Fruit fly (Drosophila melanogaster) whole organism, embryonic: ENCODE data around the gene CheA75a.
A peak's percentile ranks its signal among the peaks of the same experiment; 100 is the strongest.

Source experiments
- Asciz ChIP-seq: fragments of 200-800 bp; sonication (Bioruptor generic); optimal IDR thresholded peaks from 2 replicates; lab custom pipeline; 2017; ENCODE audit warnings: missing biosample characterization, mild to moderate bottlenecking, missing genetic modification characterization, missing genetic modification reagents
- Bteb2 ChIP-seq: fragments of 200-800 bp; sonication (Bioruptor generic); optimal IDR thresholded peaks from 2 replicates; lab custom pipeline; 2016; ENCODE audit warnings: missing biosample characterization, missing genetic modification characterization
- CG10431 ChIP-seq: fragments of 200-800 bp; sonication (Bioruptor generic); optimal IDR thresholded peaks from 3 replicates; lab custom pipeline; 2018; ENCODE audit warnings: missing biosample characterization, mild to moderate bottlenecking, missing genetic modification characterization
- CG12391 ChIP-seq: fragments of 200-800 bp; sonication (Bioruptor generic); optimal IDR thresholded peaks from 3 replicates; lab custom pipeline; 2018; ENCODE audit warnings: missing biosample characterization, mild to moderate bottlenecking, missing genetic modification characterization, moderate library complexity
- CG12659 ChIP-seq: fragments of 200-800 bp; sonication (Bioruptor generic); optimal IDR thresholded peaks from 3 replicates; lab custom pipeline; 2017; ENCODE audit warnings: mild to moderate bottlenecking, missing biosample characterization, missing genetic modification reagents, missing genetic modification characterization
- CG12744 ChIP-seq: fragments of 200-800 bp; sonication (Bioruptor generic); optimal IDR thresholded peaks from 2 replicates; lab custom pipeline; 2016; ENCODE audit warnings: missing biosample characterization, missing genetic modification characterization
- CG15269 ChIP-seq: fragments of 200-800 bp; sonication (Bioruptor generic); optimal IDR thresholded peaks from 2 replicates; lab custom pipeline; 2018; ENCODE audit warnings: missing biosample characterization, mild to moderate bottlenecking, missing genetic modification characterization, moderate library complexity
- CG18262 ChIP-seq: fragments of 200-800 bp; optimal IDR thresholded peaks from 3 replicates; lab custom pipeline; 2019; ENCODE audit warnings: missing biosample characterization, mild to moderate bottlenecking, missing genetic modification characterization, moderate library complexity
- CG18599 ChIP-seq: fragments of 200-800 bp; sonication (Bioruptor generic); optimal IDR thresholded peaks from 3 replicates; lab custom pipeline; 2017; ENCODE audit warnings: missing biosample characterization, missing genetic modification characterization, mild to moderate bottlenecking, moderate library complexity, missing genetic modification reagents
- CG31365 ChIP-seq: fragments of 200-800 bp; sonication (Bioruptor generic); optimal IDR thresholded peaks from 2 replicates; lab custom pipeline; 2018; ENCODE audit warnings: missing biosample characterization, mild to moderate bottlenecking, missing genetic modification characterization
- CG31441 ChIP-seq: fragments of 200-800 bp; sonication (Bioruptor generic); IDR thresholded peaks from 2 replicates; pipeline ENCODE4 v1.3.6; 2022; ENCODE audit warnings: missing biosample characterization, missing genetic modification characterization
- CG4617 ChIP-seq: fragments of 200-800 bp; sonication (Bioruptor generic); optimal IDR thresholded peaks from 3 replicates; lab custom pipeline; 2016; ENCODE audit warnings: missing biosample characterization, missing genetic modification characterization, borderline replicate concordance
- CG5245 ChIP-seq: fragments of 200-800 bp; sonication (Bioruptor generic); optimal IDR thresholded peaks from 3 replicates; lab custom pipeline; 2016; ENCODE audit warnings: missing biosample characterization, missing genetic modification characterization
- CG5953 ChIP-seq: fragments of 200-800 bp; sonication (Bioruptor generic); IDR thresholded peaks from 2 replicates; pipeline ENCODE4 v1.3.6; 2022; ENCODE audit warnings: missing biosample characterization, missing genetic modification characterization
- CG6175 ChIP-seq: fragments of 200-800 bp; sonication (Bioruptor generic); IDR thresholded peaks from 3 replicates; pipeline ENCODE4 v1.3.6; 2022; ENCODE audit warnings: missing biosample characterization, missing genetic modification characterization
- CG6254 ChIP-seq: fragments of 200-800 bp; sonication (Bioruptor generic); optimal IDR thresholded peaks from 3 replicates; lab custom pipeline; 2017; ENCODE audit warnings: mild to moderate bottlenecking, missing biosample characterization, missing genetic modification reagents, missing genetic modification characterization
- CG7372 ChIP-seq: fragments of 200-800 bp; sonication (Bioruptor generic); IDR thresholded peaks from 2 replicates; pipeline ENCODE4 v1.3.6; 2022; ENCODE audit warnings: missing biosample characterization, missing genetic modification characterization
- CG8924 ChIP-seq: fragments of 200-800 bp; optimal IDR thresholded peaks from 3 replicates; lab custom pipeline; 2019; ENCODE audit warnings: missing biosample characterization, mild to moderate bottlenecking, missing genetic modification characterization, moderate library complexity
- D ChIP-seq, 2 experiments: fragments of 200-800 bp in 1 of 2; fragments of >200 bp in 1 of 2; sonication (Bioruptor generic) in 1 of 2; optimal IDR thresholded peaks; 2 replicates in 1 of 2; 3 replicates in 1 of 2; lab custom pipeline; 2017; ENCODE audit warnings: mild to moderate bottlenecking in 1 of 2, missing biosample characterization in 1 of 2, missing genetic modification characterization in 1 of 2, missing genetic modification reagents in 1 of 2
- D19A ChIP-seq: fragments of 200-800 bp; optimal IDR thresholded peaks from 3 replicates; lab custom pipeline; 2019; ENCODE audit warnings: missing biosample characterization, mild to moderate bottlenecking, missing genetic modification characterization, moderate library complexity
- Dad ChIP-seq: fragments of 200-800 bp; sonication (Bioruptor generic); optimal IDR thresholded peaks from 3 replicates; lab custom pipeline; 2016; ENCODE audit warnings: missing biosample characterization, missing genetic modification characterization
- Dek ChIP-seq: fragments of 200-800 bp; sonication (Bioruptor generic); optimal IDR thresholded peaks from 3 replicates; lab custom pipeline; 2019; ENCODE audit warnings: missing biosample characterization, mild to moderate bottlenecking, missing genetic modification characterization, moderate library complexity
- HLH3B ChIP-seq: fragments of 200-800 bp; sonication (Bioruptor generic); IDR thresholded peaks from 2 replicates; pipeline ENCODE4 v1.3.6; 2022; ENCODE audit warnings: missing biosample characterization, missing genetic modification characterization
- Max ChIP-seq: fragments of 200-800 bp; sonication (Bioruptor generic); optimal IDR thresholded peaks from 2 replicates; lab custom pipeline; 2016; ENCODE audit warnings: missing biosample characterization, mild to moderate bottlenecking, missing genetic modification characterization
- Pdp1 ChIP-seq, 2 experiments: fragments of 200-800 bp; sonication (Bioruptor generic); optimal IDR thresholded peaks; 3 replicates each; lab custom pipeline; 2016; ENCODE audit warnings: missing biosample characterization in 2 of 2, missing genetic modification characterization in 2 of 2, mild to moderate bottlenecking in 1 of 2, moderate library complexity in 1 of 2
- Ravus ChIP-seq: fragments of 200-800 bp; sonication (Bioruptor generic); IDR thresholded peaks from 2 replicates; pipeline ENCODE4 v1.3.6; 2022; ENCODE audit warnings: missing biosample characterization, missing genetic modification characterization
- Rfx ChIP-seq: fragments of 200-800 bp; sonication (Bioruptor generic); IDR thresholded peaks from 2 replicates; pipeline ENCODE4 v1.3.6; 2022; ENCODE audit warnings: missing biosample characterization, missing genetic modification characterization
- Side ChIP-seq: fragments of 200-800 bp; sonication (Bioruptor generic); optimal IDR thresholded peaks from 2 replicates; lab custom pipeline; 2016; ENCODE audit warnings: missing biosample characterization, missing genetic modification characterization
- Sox100B ChIP-seq: fragments of 200-800 bp; sonication (Bioruptor generic); optimal IDR thresholded peaks from 3 replicates; lab custom pipeline; 2018; ENCODE audit warnings: missing biosample characterization, mild to moderate bottlenecking, missing genetic modification characterization
- Sox102F ChIP-seq: fragments of 200-800 bp; sonication (Bioruptor generic); optimal IDR thresholded peaks from 2 replicates; lab custom pipeline; 2018; ENCODE audit warnings: missing biosample characterization, mild to moderate bottlenecking, missing genetic modification characterization, moderate library complexity
- Ssrp ChIP-seq: fragments of 200-800 bp; sonication (Bioruptor generic); optimal IDR thresholded peaks from 2 replicates; lab custom pipeline; 2018; ENCODE audit warnings: missing biosample characterization, mild to moderate bottlenecking, missing genetic modification characterization, moderate library complexity
- Stat92E ChIP-seq, 3 experiments: fragments of >200 bp in 2 of 3; fragments of 200-800 bp in 1 of 3; sonication (Bioruptor generic) in 1 of 3; optimal IDR thresholded peaks; 2 replicates each; lab custom pipeline; 2017 to 2019; ENCODE audit warnings: missing biosample characterization in 3 of 3, missing genetic modification characterization in 3 of 3, mild to moderate bottlenecking in 1 of 3, moderate library complexity in 1 of 3
- chm ChIP-seq: fragments of 200-800 bp; sonication (Bioruptor generic); IDR thresholded peaks from 2 replicates; pipeline ENCODE4 v1.3.6; 2022; ENCODE audit warnings: missing biosample characterization, missing genetic modification characterization
- ci ChIP-seq: fragments of 200-800 bp; sonication (Bioruptor generic); IDR thresholded peaks from 3 replicates; pipeline ENCODE4 v1.3.6; 2022; ENCODE audit warnings: missing biosample characterization, missing genetic modification characterization
- crp ChIP-seq, 2 experiments: fragments of 200-800 bp; sonication (Bioruptor generic); optimal IDR thresholded peaks; 2 replicates in 1 of 2; 3 replicates in 1 of 2; lab custom pipeline; 2017; ENCODE audit warnings: missing biosample characterization in 2 of 2, missing genetic modification characterization in 2 of 2, mild to moderate bottlenecking in 1 of 2, moderate library complexity in 1 of 2
- dm ChIP-seq: fragments of 200-800 bp; sonication (Bioruptor generic); optimal IDR thresholded peaks from 3 replicates; lab custom pipeline; 2016; ENCODE audit warnings: missing biosample characterization, missing genetic modification characterization
- eve ChIP-seq, 2 experiments: fragments of >200 bp; optimal IDR thresholded peaks; 2 replicates each; lab custom pipeline; 2017; ENCODE audit warnings: missing biosample characterization in 2 of 2, missing genetic modification characterization in 2 of 2
- fd96Cb ChIP-seq: fragments of 200-800 bp; sonication (Bioruptor generic); optimal IDR thresholded peaks from 2 replicates; lab custom pipeline; 2018; ENCODE audit warnings: missing biosample characterization, mild to moderate bottlenecking, missing genetic modification characterization, moderate library complexity
- gem ChIP-seq: fragments of 200-800 bp; sonication (Bioruptor generic); optimal IDR thresholded peaks from 2 replicates; lab custom pipeline; 2019; ENCODE audit warnings: missing biosample characterization, mild to moderate bottlenecking, missing genetic modification characterization, moderate library complexity
- gsb-n ChIP-seq: fragments of 200-800 bp; sonication (Bioruptor generic); optimal IDR thresholded peaks from 3 replicates; lab custom pipeline; 2018; ENCODE audit warnings: missing biosample characterization, mild to moderate bottlenecking, missing genetic modification characterization
- ham ChIP-seq: fragments of 200-800 bp; sonication (Bioruptor generic); IDR thresholded peaks from 2 replicates; pipeline ENCODE4 v1.3.6; 2022; ENCODE audit warnings: missing biosample characterization, missing genetic modification characterization
- luna ChIP-seq: fragments of 200-800 bp; sonication (Bioruptor generic); optimal IDR thresholded peaks from 2 replicates; lab custom pipeline; 2016; ENCODE audit warnings: missing biosample characterization, missing genetic modification characterization
- nerfin-1 ChIP-seq: fragments of 200-800 bp; sonication (Bioruptor generic); optimal IDR thresholded peaks from 3 replicates; lab custom pipeline; 2019; ENCODE audit warnings: missing biosample characterization, mild to moderate bottlenecking, missing genetic modification characterization, moderate library complexity
- pnt ChIP-seq: fragments of 200-800 bp; sonication (Bioruptor generic); optimal IDR thresholded peaks from 3 replicates; lab custom pipeline; 2016; ENCODE audit warnings: missing biosample characterization, missing genetic modification characterization
- pum ChIP-seq: fragments of 200-800 bp; sonication (Bioruptor generic); optimal IDR thresholded peaks from 2 replicates; lab custom pipeline; 2016; ENCODE audit warnings: missing biosample characterization, missing genetic modification characterization
- ranshi ChIP-seq: fragments of 200-800 bp; sonication (Bioruptor generic); IDR thresholded peaks from 2 replicates; pipeline ENCODE4 v1.3.6; 2022; ENCODE audit warnings: missing biosample characterization, missing genetic modification characterization
- scrt ChIP-seq: fragments of 200-800 bp; sonication (Bioruptor generic); optimal IDR thresholded peaks from 2 replicates; lab custom pipeline; 2018; ENCODE audit warnings: missing biosample characterization, mild to moderate bottlenecking, missing genetic modification characterization, moderate library complexity
- slou ChIP-seq: fragments of 200-800 bp; sonication (Bioruptor generic); optimal IDR thresholded peaks from 3 replicates; lab custom pipeline; 2016; ENCODE audit warnings: missing biosample characterization, missing genetic modification characterization
- trh ChIP-seq: fragments of 200-800 bp; sonication (Bioruptor generic); optimal IDR thresholded peaks from 2 replicates; lab custom pipeline; 2016; ENCODE audit warnings: missing biosample characterization, missing genetic modification characterization

CheA75a gene

dm6 chr3L:18226682-18227410, 25.0 kb upstream of the CheA75a start (continued):
- TF ChIP-seq Sox102F (GFP tag; lab: Kevin White, UChicago) = peak; percentile 25
- TF ChIP-seq CG18262 = peak; percentile 15
- peak; percentile 28 for TF ChIP-seq Ssrp
- TF ChIP-seq ci = 0 out of 3 replicates have a peak, but pooled peaks have one; percentile 16
- no peak for TF ChIP-seq Max (GFP tag; lab: Kevin White, UChicago)
- peak; percentile 42; the same call in 1 of the 2 replicates for TF ChIP-seq chm (GFP tag; lab: Robert Waterston, UW)
- no peak for TF ChIP-seq pum (GFP tag; lab: Kevin White, UChicago)
- no peak for TF ChIP-seq CG4617 (GFP tag; lab: Kevin White, UChicago)
- TF ChIP-seq CG31441 (GFP tag; lab: Robert Waterston, UW) = no peak
- TF ChIP-seq eve (GFP tag; optimal IDR thresholded peaks at IDR 0.05; lab: Kevin White, UChicago) = no peak
- peak; percentile 91 for TF ChIP-seq D19A (tag; lab: Kevin White, UChicago)
- no peak for TF ChIP-seq Stat92E (GFP tag; optimal IDR thresholded peaks at IDR 0.05; lab: Kevin White, UChicago)
- TF ChIP-seq Asciz = no peak
- no peak for TF ChIP-seq Ravus (GFP tag; lab: Robert Waterston, UW)
- peak in 1 of 2 experiments; percentile 95 for TF ChIP-seq Pdp1 (GFP tag; optimal IDR thresholded peaks at IDR 0.05; lab: Kevin White, UChicago)

DNA sequence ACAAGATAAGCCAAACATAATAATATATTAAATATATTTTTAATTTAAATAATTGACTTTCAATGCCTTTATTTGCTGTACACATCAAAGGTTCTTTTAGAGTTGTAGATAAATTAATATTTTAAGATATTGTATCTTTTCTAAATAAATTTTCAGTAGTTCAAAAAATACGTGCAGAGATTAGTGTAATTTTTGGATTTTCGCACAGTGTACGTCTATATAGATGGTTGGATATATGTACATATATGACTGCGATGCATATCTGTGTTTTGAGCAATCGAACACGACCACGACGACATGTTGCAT, 24.5 kb upstream of the CheA75a start:
- TF ChIP-seq CG10431 (GFP tag; lab: Kevin White, UChicago) = peak; percentile 52
- no peak for TF ChIP-seq Side (GFP tag; lab: Kevin White, UChicago)
- TF ChIP-seq CG12659 (GFP tag; lab: Kevin White, UChicago) = peak; percentile 20
- TF ChIP-seq ranshi (GFP tag; lab: Robert Waterston, UW) = no peak
- no peak for TF ChIP-seq scrt
- TF ChIP-seq luna (GFP tag; lab: Kevin White, UChicago) = no peak
- TF ChIP-seq dm = no peak
- no peak for TF ChIP-seq CG18599 (GFP tag; lab: Kevin White, UChicago)
- TF ChIP-seq CG5953 (GFP tag; lab: Robert Waterston, UW) = no peak
- TF ChIP-seq gem (tag; lab: Kevin White, UChicago) = peak; percentile 80
- peak; percentile 15 for TF ChIP-seq CG15269 (tag; lab: Kevin White, UChicago)
- TF ChIP-seq CG7372 (GFP tag; lab: Robert Waterston, UW) = no peak
- no peak for TF ChIP-seq HLH3B (GFP tag; lab: Robert Waterston, UW)
- no peak for TF ChIP-seq trh (GFP tag; lab: Kevin White, UChicago)
- TF ChIP-seq slou (GFP tag; lab: Kevin White, UChicago) = no peak
- no peak for TF ChIP-seq CG5245 (GFP tag; lab: Kevin White, UChicago)
- TF ChIP-seq Sox100B (GFP tag; lab: Kevin White, UChicago) = peak; percentile 43
- peak; percentile 46 for TF ChIP-seq CG8924
- peak; percentile 44 for TF ChIP-seq nerfin-1 (tag; lab: Kevin White, UChicago)
- no peak for TF ChIP-seq CG6254 (GFP tag; lab: Kevin White, UChicago)
- no peak for TF ChIP-seq CG31365 (tag; lab: Kevin White, UChicago)
- no peak for TF ChIP-seq D (optimal IDR thresholded peaks at IDR 0.05; lab: Kevin White, UChicago)
- TF ChIP-seq D (GFP tag; optimal IDR thresholded peaks at IDR 0.05; lab: Kevin White, UChicago) = peak; percentile 26
- TF ChIP-seq CG12744 (GFP tag; lab: Kevin White, UChicago) = no peak
- TF ChIP-seq crp (GFP tag; optimal IDR thresholded peaks at IDR 0.05; lab: Kevin White, UChicago) = no peak
- TF ChIP-seq Rfx = no peak
- no peak for TF ChIP-seq pnt
- TF ChIP-seq CG12391 (tag; lab: Kevin White, UChicago) = peak; percentile 63
- TF ChIP-seq Bteb2 (GFP tag; lab: Kevin White, UChicago) = no peak
- TF ChIP-seq gsb-n (tag; lab: Kevin White, UChicago) = peak; percentile 71
- peak; percentile 26 for TF ChIP-seq fd96Cb
- no peak for TF ChIP-seq Dek
- TF ChIP-seq Dad = no peak
- no peak for TF ChIP-seq CG6175
- no peak for TF ChIP-seq ham (GFP tag; lab: Robert Waterston, UW)
